Fruit fly (Drosophila melanogaster) whole organism, wandering third instar larva: ENCODE measurements around the gene lds.
A peak's percentile ranks its signal among the peaks of the same experiment; 100 is the strongest.

Source experiments
- Abd-B ChIP-seq: fragments of >200 bp; optimal IDR thresholded peaks from 2 replicates; lab custom pipeline; 2017; ENCODE audit warnings: missing biosample characterization, missing genetic modification characterization
- Dfd ChIP-seq: fragments of >200 bp; optimal IDR thresholded peaks from 2 replicates; lab custom pipeline; 2017; ENCODE audit warnings: missing biosample characterization, missing genetic modification characterization
- Dif ChIP-seq: fragments of 200-275, 200-300 bp; sonication (Bioruptor generic); optimal IDR thresholded peaks from 2 replicates; lab custom pipeline; 2018; ENCODE audit warnings: missing biosample characterization, missing genetic modification characterization; ENCODE audit not compliant: partially characterized antibody
- HLH106 ChIP-seq: fragments of 200-800 bp; optimal IDR thresholded peaks from 3 replicates; lab custom pipeline; 2019; ENCODE audit warnings: missing biosample characterization, mild to moderate bottlenecking, missing genetic modification characterization, moderate library complexity
- Hnf4 ChIP-seq: fragments of 200-800 bp; sonication (Bioruptor generic); optimal IDR thresholded peaks from 2 replicates; lab custom pipeline; 2016; ENCODE audit warnings: missing biosample characterization, mild to moderate bottlenecking, missing genetic modification characterization
- Hr83 ChIP-seq: fragments of 200-300 bp; sonication (Bioruptor generic); optimal IDR thresholded peaks from 2 replicates; lab custom pipeline; 2016; ENCODE audit warnings: missing biosample characterization, mild to moderate bottlenecking, missing genetic modification characterization, moderate library complexity; ENCODE audit not compliant: poor library complexity, severe bottlenecking
- Jra ChIP-seq: sonication (Bioruptor generic); optimal IDR thresholded peaks from 2 replicates; lab custom pipeline; 2016; ENCODE audit warnings: missing biosample characterization, missing genetic modification characterization
- Mio ChIP-seq: sonication (Bioruptor generic); optimal IDR thresholded peaks from 2 replicates; lab custom pipeline; 2016; ENCODE audit warnings: missing biosample characterization, missing genetic modification characterization
- Myc ChIP-seq: fragments of >200 bp; optimal IDR thresholded peaks from 2 replicates; lab custom pipeline; 2017
- N ChIP-seq: fragments of >200 bp; optimal IDR thresholded peaks from 2 replicates; lab custom pipeline; 2018; ENCODE audit warnings: missing biosample characterization, missing external identifiers, missing genetic modification characterization
- OdsH ChIP-seq: fragments of 200-800 bp; sonication (Bioruptor generic); optimal IDR thresholded peaks from 2 replicates; lab custom pipeline; 2016; ENCODE audit warnings: missing biosample characterization, mild to moderate bottlenecking, missing genetic modification characterization
- Rel ChIP-seq, 2 experiments: fragments of 200-800 bp; sonication (Bioruptor generic) in 1 of 2; optimal IDR thresholded peaks; 2 replicates in 1 of 2; 3 replicates in 1 of 2; lab custom pipeline; 2016 to 2019; ENCODE audit warnings: mild to moderate bottlenecking in 2 of 2, missing biosample characterization in 2 of 2, missing genetic modification characterization in 2 of 2, moderate library complexity in 1 of 2
- Vsx2 ChIP-seq: fragments of 200-300, 225-300 bp; sonication (Bioruptor generic); optimal IDR thresholded peaks from 2 replicates; lab custom pipeline; 2018; ENCODE audit warnings: missing biosample characterization, missing genetic modification characterization; ENCODE audit not compliant: partially characterized antibody
- brk ChIP-seq: fragments of 200-800 bp; sonication (Bioruptor generic); optimal IDR thresholded peaks from 2 replicates; lab custom pipeline; 2016; ENCODE audit warnings: missing biosample characterization, mild to moderate bottlenecking, missing genetic modification characterization
- dl ChIP-seq, 2 experiments: fragments of 175-275, 200-275 bp in 1 of 2; fragments of 200-275 bp in 1 of 2; sonication (Bioruptor generic); optimal IDR thresholded peaks; lab custom pipeline; 2018; ENCODE audit warnings: mild to moderate bottlenecking in 2 of 2, missing biosample characterization in 2 of 2, missing genetic modification characterization in 2 of 2, moderate library complexity in 2 of 2; ENCODE audit not compliant: partially characterized antibody in 2 of 2, insufficient read depth in 1 of 2
- dmrt93B ChIP-seq: fragments of 200-800 bp; sonication (Bioruptor generic); optimal IDR thresholded peaks from 2 replicates; lab custom pipeline; 2018; ENCODE audit warnings: missing biosample characterization, mild to moderate bottlenecking, missing genetic modification characterization
- ey ChIP-seq: fragments of 200-800 bp; sonication (Bioruptor generic); optimal IDR thresholded peaks from 2 replicates; lab custom pipeline; 2016; ENCODE audit warnings: missing biosample characterization, missing genetic modification characterization
- foxo ChIP-seq, 2 experiments: fragments of 200-800 bp; sonication (Bioruptor generic); optimal IDR thresholded peaks; 2 replicates in 1 of 2; 3 replicates in 1 of 2; lab custom pipeline; 2016 to 2017; ENCODE audit warnings: missing biosample characterization in 2 of 2, missing genetic modification characterization in 2 of 2
- fru ChIP-seq: fragments of 200-800 bp; sonication (Bioruptor generic); optimal IDR thresholded peaks from 3 replicates; lab custom pipeline; 2016; ENCODE audit warnings: missing biosample characterization, mild to moderate bottlenecking, missing genetic modification characterization
- h ChIP-seq: fragments of 200-800 bp; sonication (Bioruptor generic); optimal IDR thresholded peaks from 3 replicates; lab custom pipeline; 2016; ENCODE audit warnings: missing biosample characterization, mild to moderate bottlenecking, missing genetic modification characterization
- jim ChIP-seq: fragments of 175-275, 200-325 bp; sonication (Bioruptor generic); optimal IDR thresholded peaks from 2 replicates; lab custom pipeline; 2016; ENCODE audit warnings: missing biosample characterization, mild to moderate bottlenecking, missing genetic modification characterization
- pan ChIP-seq: fragments of >200 bp; optimal IDR thresholded peaks from 2 replicates; lab custom pipeline; 2017
- psq ChIP-seq: fragments of 200-800 bp; sonication (Bioruptor generic); optimal IDR thresholded peaks from 3 replicates; lab custom pipeline; 2017; ENCODE audit warnings: missing biosample characterization, mild to moderate bottlenecking, missing genetic modification characterization, moderate library complexity
- sage ChIP-seq: fragments of 200-800 bp; sonication (Bioruptor generic); optimal IDR thresholded peaks from 2 replicates; lab custom pipeline; 2016; ENCODE audit warnings: missing biosample characterization, mild to moderate bottlenecking, missing genetic modification characterization
- tai ChIP-seq: sonication (Bioruptor generic); optimal IDR thresholded peaks from 2 replicates; lab custom pipeline; 2016; ENCODE audit warnings: missing biosample characterization, missing genetic modification characterization
- usp ChIP-seq: fragments of >200 bp; optimal IDR thresholded peaks from 2 replicates; lab custom pipeline; 2017; ENCODE audit warnings: missing biosample characterization, missing genetic modification characterization

lds gene

DNA sequence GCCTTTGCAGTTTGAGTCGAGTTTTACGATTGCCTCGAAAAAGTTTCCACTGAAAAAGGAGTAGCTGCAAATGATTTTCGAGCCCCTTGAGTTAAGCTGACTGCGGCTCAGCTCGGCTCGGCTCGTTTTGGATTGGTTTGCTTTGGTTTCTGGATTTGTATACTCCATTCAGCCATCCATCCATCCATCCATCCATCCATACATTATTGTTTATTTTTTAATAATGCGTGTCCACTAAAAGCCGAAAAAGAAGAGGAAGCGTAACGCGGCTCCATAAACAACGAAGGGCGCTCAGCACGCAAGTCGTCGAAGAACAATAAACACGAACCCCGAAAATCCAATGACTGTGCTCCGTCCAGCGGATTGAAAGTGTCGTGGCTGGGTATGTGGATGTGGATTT lies 6.1 kb downstream of the lds start:
- TF ChIP-seq foxo (GFP tag; optimal IDR thresholded peaks at IDR 0.05; lab: Kevin White, UChicago): no peak
- no peak for TF ChIP-seq pan (lab: Kevin White, UChicago)
- TF ChIP-seq sage (GFP tag; lab: Kevin White, UChicago): no peak
- no peak for TF ChIP-seq ey (GFP tag; lab: Kevin White, UChicago)
- no peak for TF ChIP-seq psq (GFP tag; lab: Kevin White, UChicago)
- no peak for TF ChIP-seq Mio (GFP tag; lab: Kevin White, UChicago)
- no peak for TF ChIP-seq Myc (lab: Kevin White, UChicago)
- TF ChIP-seq h: no peak
- TF ChIP-seq, all 38 proteins: peak for 0

DNA sequence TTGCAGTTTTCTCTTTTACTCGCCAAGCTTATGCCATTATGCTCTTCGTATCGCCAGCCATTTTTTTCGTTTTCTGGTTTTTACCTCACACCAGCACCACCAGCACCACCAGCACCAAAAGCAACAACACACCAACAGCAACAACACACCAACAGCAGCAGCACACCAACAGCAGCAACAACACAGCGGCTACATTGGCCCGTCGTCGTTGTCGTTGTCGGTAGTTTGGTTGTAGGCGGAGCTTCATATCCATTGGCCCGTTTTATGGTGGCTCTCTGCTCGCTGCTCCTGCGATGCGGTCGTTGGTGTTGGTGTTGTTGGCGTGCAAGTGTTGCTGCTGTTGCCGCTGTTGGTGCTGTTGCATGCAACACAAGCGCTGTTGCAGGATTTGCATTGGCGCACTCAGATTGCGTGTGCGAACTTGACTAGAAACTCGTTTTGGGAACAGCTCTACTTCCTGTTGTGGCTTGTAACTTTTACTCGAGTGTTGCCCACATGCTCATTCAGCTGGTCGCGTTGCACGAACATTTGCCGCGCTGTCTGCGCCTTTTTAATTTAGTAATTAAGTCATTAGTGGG lies 16.6 kb downstream of the lds start:
- TF ChIP-seq Dfd (GFP tag; lab: Kevin White, UChicago) (peak; percentile 90), dmrt93B (no peak)

DNA sequence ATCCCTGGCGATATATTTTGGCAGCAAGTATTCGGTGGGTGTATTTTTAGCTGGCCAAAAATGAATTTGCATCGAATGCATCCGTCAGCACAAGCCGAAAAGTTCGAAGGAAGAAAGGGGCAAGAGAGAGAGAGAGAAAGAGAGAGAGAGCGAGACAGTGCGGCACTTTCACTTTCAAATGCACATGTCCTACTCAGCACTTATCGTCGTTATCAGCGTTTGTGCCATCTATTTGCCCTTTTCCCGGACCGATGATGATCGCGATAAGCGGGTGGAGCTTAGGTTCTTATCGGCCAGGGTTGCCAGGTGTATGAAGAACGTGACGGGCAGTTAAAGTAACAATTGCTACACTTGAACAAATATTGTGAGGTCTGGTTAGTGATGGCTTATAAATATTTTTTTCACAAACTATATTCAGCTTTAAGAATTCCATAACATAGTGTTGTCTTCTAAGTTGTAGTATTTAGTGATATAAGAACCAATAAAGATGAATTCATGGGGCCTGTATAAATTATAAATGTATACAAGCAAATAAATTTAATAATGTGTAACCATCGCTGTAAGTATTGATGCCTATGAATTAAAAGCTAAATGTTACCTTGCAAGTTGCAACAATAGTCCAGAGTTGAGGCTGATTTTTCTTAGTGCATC lies 24.6 kb downstream of the lds start:
- TF ChIP-seq h (no peak), fru (peak; percentile 11), jim (GFP tag; lab: Kevin White, UChicago) (no peak), Dfd (GFP tag; lab: Kevin White, UChicago) (no peak)

DNA sequence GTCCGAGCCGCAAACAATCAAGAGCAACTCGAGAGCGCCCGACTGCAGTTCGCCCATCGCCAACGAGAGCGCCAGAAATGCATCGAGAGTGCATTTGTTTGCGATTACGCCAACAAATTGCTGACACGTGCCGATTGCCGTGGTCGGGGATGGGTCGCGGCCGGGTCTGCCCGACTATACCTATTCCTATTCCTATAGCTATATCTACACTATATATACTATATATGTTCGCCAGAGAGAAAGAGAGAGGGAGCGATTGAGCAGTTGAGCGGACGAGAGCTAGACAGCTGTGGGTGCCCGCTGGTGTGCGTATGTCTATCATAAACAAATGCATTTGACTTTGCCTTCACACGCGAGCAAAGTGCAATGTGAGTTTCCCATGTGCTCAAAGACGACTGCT lies 27.1 kb downstream of the lds start:
- TF ChIP-seq tai (GFP tag; lab: Kevin White, UChicago): no peak
- no peak for TF ChIP-seq Hnf4 (GFP tag; lab: Kevin White, UChicago)
- TF ChIP-seq Hr83 (GFP tag; lab: Kevin White, UChicago): no peak
- no peak for TF ChIP-seq Dif (GFP tag; lab: Kevin White, UChicago)
- TF ChIP-seq Jra: no peak
- no peak for TF ChIP-seq usp (GFP tag; lab: Kevin White, UChicago)
- no peak for TF ChIP-seq N (GFP tag; lab: Kevin White, UChicago)
- TF ChIP-seq Rel (GFP tag; optimal IDR thresholded peaks at IDR 0.05; lab: Kevin White, UChicago): no peak
- no peak for TF ChIP-seq Rel (tag; optimal IDR thresholded peaks at IDR 0.05; lab: Kevin White, UChicago)
- no peak for TF ChIP-seq dl (GFP tag; optimal IDR thresholded peaks at IDR 0.05; lab: Kevin White, UChicago; ENCODE audit: insufficient read depth in 1 of 2, partially characterized antibody in 2 of 2)
- TF ChIP-seq brk (GFP tag; lab: Kevin White, UChicago): no peak

DNA sequence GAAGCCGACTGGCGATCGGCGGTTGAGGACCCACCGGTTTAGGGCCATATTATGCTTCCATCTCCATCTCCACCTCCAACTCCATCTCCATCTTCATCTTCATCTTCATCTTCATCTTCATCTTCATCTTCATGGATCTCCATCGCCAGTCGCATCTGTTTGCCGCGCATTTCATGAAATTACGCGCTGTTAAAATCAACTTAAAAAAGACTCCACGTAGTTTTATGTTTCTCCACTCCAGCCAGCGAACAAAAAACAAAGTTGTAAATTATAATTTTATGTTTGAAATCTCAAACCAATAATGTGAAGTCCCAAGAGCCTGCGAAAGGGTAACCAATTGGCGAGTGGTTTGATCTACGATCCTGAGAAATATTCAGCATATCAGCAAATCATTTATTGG lies 29.9 kb downstream of the lds start:
- TF ChIP-seq dmrt93B (no peak), usp (GFP tag; lab: Kevin White, UChicago) (no peak), Rel (GFP tag; optimal IDR thresholded peaks at IDR 0.05; lab: Kevin White, UChicago) (no peak), Rel (tag; optimal IDR thresholded peaks at IDR 0.05; lab: Kevin White, UChicago) (no peak), psq (GFP tag; lab: Kevin White, UChicago) (no peak), Vsx2 (GFP tag; lab: Kevin White, UChicago) (no peak), Hr83 (GFP tag; lab: Kevin White, UChicago) (no peak), Abd-B (GFP tag; lab: Kevin White, UChicago) (no peak), HLH106 (tag; lab: Kevin White, UChicago) (no peak), dl (GFP tag; optimal IDR thresholded peaks at IDR 0.05; lab: Kevin White, UChicago; ENCODE audit: insufficient read depth in 1 of 2, partially characterized antibody in 2 of 2) (no peak), fru (no peak)

DNA sequence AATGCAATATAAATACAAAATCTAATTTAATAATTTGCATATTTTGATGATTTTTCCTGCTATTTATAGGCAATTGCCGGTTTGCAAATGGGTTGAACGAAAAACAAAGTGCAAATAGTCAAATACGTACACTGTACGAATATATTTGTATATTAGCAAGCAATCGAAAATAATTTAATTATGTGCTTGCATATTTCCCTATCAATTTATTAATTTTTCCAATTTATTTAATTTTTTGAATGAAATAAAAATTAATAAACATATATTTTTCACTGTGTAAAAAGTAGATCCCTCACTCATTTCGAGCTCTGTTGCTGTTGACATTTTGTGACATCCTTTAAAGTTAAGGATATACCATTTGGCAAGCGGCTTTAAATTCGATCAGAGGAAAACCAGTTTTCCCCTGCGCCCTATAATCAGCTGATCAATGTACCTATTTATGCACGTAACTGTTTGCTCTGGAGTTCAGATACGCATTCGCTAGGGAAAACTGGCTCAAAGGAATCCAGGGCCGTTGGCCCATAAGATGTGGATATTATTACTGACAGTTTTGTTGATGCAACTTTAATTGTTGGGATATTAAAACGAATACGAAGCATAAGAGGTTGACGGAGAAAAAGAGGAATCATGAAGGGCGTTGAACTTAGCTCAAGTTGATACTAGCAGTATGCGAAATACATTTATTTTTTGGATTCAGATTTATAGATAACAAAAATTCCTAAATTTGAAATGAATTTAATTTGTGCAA lies 33.0 kb downstream of the lds start:
- TF ChIP-seq OdsH (GFP tag; lab: Kevin White, UChicago): no peak
- no peak for TF ChIP-seq Vsx2 (GFP tag; lab: Kevin White, UChicago)
